Worm (Caenorhabditis elegans): ENCODE data around the gene D1054.19.

- TF ChIP-seq F13H6.1 (tag; optimal IDR thresholded peaks at IDR 0.05) (no peak), pha-4 (tag; optimal IDR thresholded peaks at IDR 0.05) (no peak)
Measured at ce11 chrV:10795494-10795893, at the start of gene D1054.19.
